Fruit fly (Drosophila melanogaster) S2 (cell line): ENCODE results near the gene CG10337.

Experiments used
- CG8478 ChIP-seq: fragments of >200 bp; optimal IDR thresholded peaks from 2 replicates; lab custom pipeline; 2018
- CTCF ChIP-seq, 2 experiments: fragments of >200 bp; optimal IDR thresholded peaks; 2 replicates each; lab custom pipeline; 2018

- TF ChIP-seq CTCF (optimal IDR thresholded peaks at IDR 0.05; lab: Kevin White, UChicago): no peak
- TF ChIP-seq CG8478 (lab: Kevin White, UChicago): no peak
These were observed 27.1 kb downstream of the CG10337 start for dm6 chr2L:19519611-19520010.
